Fruit fly (Drosophila melanogaster) whole organism, prepupa: Measurements from ENCODE around the gene Trim9.
A peak's percentile ranks its signal among the peaks of the same experiment; 100 is the strongest.

ENCODE experiments used
- CG10631 ChIP-seq: fragments of 200-800 bp; sonication (Bioruptor generic); optimal IDR thresholded peaks from 2 replicates; lab custom pipeline; 2016; ENCODE audit warnings: missing biosample characterization, missing genetic modification characterization
- CG11762 ChIP-seq: fragments of 200-800 bp; sonication (Bioruptor generic); optimal IDR thresholded peaks from 3 replicates; lab custom pipeline; 2016; ENCODE audit warnings: missing biosample characterization, missing genetic modification characterization; ENCODE audit not compliant: insufficient read depth
- CG1621 ChIP-seq: fragments of 200-800 bp; sonication (Bioruptor generic); optimal IDR thresholded peaks from 3 replicates; lab custom pipeline; 2018; ENCODE audit warnings: missing biosample characterization, mild to moderate bottlenecking, missing genetic modification characterization
- CG16779 ChIP-seq: fragments of 200-800 bp; sonication (Bioruptor generic); optimal IDR thresholded peaks from 3 replicates; lab custom pipeline; 2017; ENCODE audit warnings: missing biosample characterization, mild to moderate bottlenecking, missing genetic modification characterization
- CG3032 ChIP-seq: fragments of 200-800 bp; optimal IDR thresholded peaks from 2 replicates; lab custom pipeline; 2019; ENCODE audit warnings: missing biosample characterization, mild to moderate bottlenecking, missing genetic modification characterization, moderate library complexity
- CG3919 ChIP-seq: fragments of 200-800 bp; sonication (Bioruptor generic); optimal IDR thresholded peaks from 3 replicates; lab custom pipeline; 2016; ENCODE audit warnings: missing biosample characterization, missing genetic modification characterization
- CG4318 ChIP-seq: fragments of 200-800 bp; sonication (Bioruptor generic); optimal IDR thresholded peaks from 3 replicates; lab custom pipeline; 2017; ENCODE audit warnings: missing biosample characterization, mild to moderate bottlenecking, missing genetic modification characterization
- CG6792 ChIP-seq: fragments of 200-800 bp; sonication (Bioruptor generic); optimal IDR thresholded peaks from 3 replicates; lab custom pipeline; 2016; ENCODE audit warnings: missing biosample characterization, missing genetic modification characterization
- Eip75B ChIP-seq: fragments of 200-800 bp; sonication (Bioruptor generic); optimal IDR thresholded peaks from 3 replicates; lab custom pipeline; 2016; ENCODE audit warnings: missing biosample characterization, missing genetic modification characterization
- Eip78C ChIP-seq: fragments of 200-800 bp; sonication (Bioruptor generic); peaks from one replicate; lab custom pipeline; 2016; ENCODE audit warnings: missing biosample characterization, missing genetic modification characterization
- Eip93F ChIP-seq: fragments of 200-800 bp; sonication (Bioruptor generic); optimal IDR thresholded peaks from 2 replicates; lab custom pipeline; 2016; ENCODE audit warnings: missing biosample characterization, mild to moderate bottlenecking, missing genetic modification characterization
- Ets21C ChIP-seq: fragments of 200-800 bp; sonication (Bioruptor generic); optimal IDR thresholded peaks from 3 replicates; lab custom pipeline; 2016; ENCODE audit warnings: missing biosample characterization, missing genetic modification characterization
- Ets96B ChIP-seq: fragments of 200-800 bp; optimal IDR thresholded peaks from 2 replicates; lab custom pipeline; 2019; ENCODE audit warnings: missing biosample characterization, mild to moderate bottlenecking, missing genetic modification characterization, moderate library complexity
- Hr38 ChIP-seq: sonication (Bioruptor generic); optimal IDR thresholded peaks from 2 replicates; lab custom pipeline; 2016; ENCODE audit warnings: missing biosample characterization, missing genetic modification characterization
- Hr39 ChIP-seq: fragments of 200-800 bp; sonication (Bioruptor generic); optimal IDR thresholded peaks from 2 replicates; lab custom pipeline; 2016; ENCODE audit warnings: missing biosample characterization, missing genetic modification characterization
- Hr4 ChIP-seq: fragments of 200-800 bp; sonication (Bioruptor generic); optimal IDR thresholded peaks from 3 replicates; lab custom pipeline; 2016; ENCODE audit warnings: missing biosample characterization, missing genetic modification characterization
- Lpt ChIP-seq: fragments of 200-800 bp; sonication (Bioruptor generic); optimal IDR thresholded peaks from 3 replicates; lab custom pipeline; 2016; ENCODE audit warnings: missing biosample characterization, missing genetic modification characterization
- Met ChIP-seq: fragments of 200-800 bp; sonication (Bioruptor generic); optimal IDR thresholded peaks from 3 replicates; lab custom pipeline; 2016; ENCODE audit warnings: missing biosample characterization, missing genetic modification characterization
- OdsH ChIP-seq: fragments of 200-800 bp; sonication (Bioruptor generic); optimal IDR thresholded peaks from 3 replicates; lab custom pipeline; 2016; ENCODE audit warnings: missing biosample characterization, missing genetic modification characterization
- dsx ChIP-seq: fragments of 200-800 bp; optimal IDR thresholded peaks from 3 replicates; lab custom pipeline; 2019; ENCODE audit warnings: missing biosample characterization, mild to moderate bottlenecking, missing genetic modification characterization, moderate library complexity; ENCODE audit not compliant: poor library complexity, severe bottlenecking
- eg ChIP-seq: fragments of 200-800 bp; sonication (Bioruptor generic); IDR thresholded peaks from 3 replicates; pipeline ENCODE4 v1.3.6; 2022; ENCODE audit warnings: missing biosample characterization, missing genetic modification characterization
- fd59A ChIP-seq: fragments of 200-800 bp; sonication (Bioruptor generic); optimal IDR thresholded peaks from 2 replicates; lab custom pipeline; 2017; ENCODE audit warnings: missing biosample characterization, mild to moderate bottlenecking, missing genetic modification characterization, missing genetic modification reagents
- net ChIP-seq: fragments of 200-800 bp; sonication (Bioruptor generic); optimal IDR thresholded peaks from 3 replicates; lab custom pipeline; 2016; ENCODE audit warnings: missing biosample characterization, missing genetic modification characterization
- pdm3 ChIP-seq: fragments of 200-800 bp; sonication (Bioruptor generic); optimal IDR thresholded peaks from 3 replicates; lab custom pipeline; 2016; ENCODE audit warnings: missing biosample characterization, missing genetic modification characterization
- topi ChIP-seq: fragments of 200-800 bp; sonication (Bioruptor generic); optimal IDR thresholded peaks from 3 replicates; lab custom pipeline; 2016; ENCODE audit warnings: missing biosample characterization, missing genetic modification characterization

Trim9 gene

dm6 chr2L:10676933-10677714, 132.4 kb downstream of the Trim9 start, which contains the start of gene CG17104 (continued):
- TF ChIP-seq Lpt (GFP tag; lab: Kevin White, UChicago) = peak; percentile 68
- TF ChIP-seq CG16779 = no peak
- TF ChIP-seq pdm3 = peak; percentile 73
- TF ChIP-seq Hr38 (GFP tag; lab: Kevin White, UChicago) = no peak
- TF ChIP-seq Ets21C (GFP tag; lab: Kevin White, UChicago) = peak; percentile 6
- TF ChIP-seq Ets96B (tag; lab: Kevin White, UChicago) = peak; percentile 72
- peak; percentile 61 for TF ChIP-seq CG11762 (GFP tag; lab: Kevin White, UChicago)
- peak; percentile 61 for TF ChIP-seq CG3032 (tag; lab: Kevin White, UChicago)
- peak; percentile 77 for TF ChIP-seq net (GFP tag; lab: Kevin White, UChicago)
- TF ChIP-seq eg (GFP tag; lab: Robert Waterston, UW) = peak; percentile 73
- TF ChIP-seq Met (GFP tag; lab: Kevin White, UChicago) = peak; percentile 60
- TF ChIP-seq fd59A (GFP tag; lab: Kevin White, UChicago) = peak; percentile 42
- TF ChIP-seq Hr4 (GFP tag; lab: Kevin White, UChicago) = peak; percentile 81
- TF ChIP-seq CG3919 (GFP tag; lab: Kevin White, UChicago) = peak; percentile 69
- peak; percentile 71 for TF ChIP-seq OdsH (GFP tag; lab: Kevin White, UChicago)
- peak; percentile 63 for TF ChIP-seq topi (GFP tag; lab: Kevin White, UChicago)
- peak; percentile 71 for TF ChIP-seq CG10631 (GFP tag; lab: Kevin White, UChicago)
- peak; percentile 55 for TF ChIP-seq CG1621
- peak; percentile 73 for TF ChIP-seq Eip75B (GFP tag; lab: Kevin White, UChicago)
- TF ChIP-seq CG6792 (GFP tag; lab: Kevin White, UChicago) = peak; percentile 55
- TF ChIP-seq Eip93F (GFP tag; lab: Kevin White, UChicago) = no peak
- peak; percentile 52 for TF ChIP-seq Hr39
- peak; percentile 94 for TF ChIP-seq Eip78C (GFP tag; lab: Kevin White, UChicago)
- TF ChIP-seq dsx (GFP tag; lab: Kevin White, UChicago) = peak; percentile 61
- TF ChIP-seq CG4318 (GFP tag; lab: Kevin White, UChicago) = peak; percentile 67
